Worm (Caenorhabditis elegans): ENCODE measurements around the gene C50E3.11.

C50E3.11 gene

ce11 chrV:7558693-7559092 lies 44.6 kb downstream of the C50E3.11 start, which contains the start of gene ets-7:
ets-7 (minus strand) TSS chrV:7558793.
- TF ChIP-seq K09A11.1 (tag; optimal IDR thresholded peaks at IDR 0.05; ENCODE audit: insufficient read depth) (no peak), pha-2 (tag; optimal IDR thresholded peaks at IDR 0.05) (no peak), hlh-30 (tag; optimal IDR thresholded peaks at IDR 0.05; ENCODE audit: insufficient read depth) (no peak), dve-1 (tag; optimal IDR thresholded peaks at IDR 0.05) (no peak), pat-9 (tag; optimal IDR thresholded peaks at IDR 0.05) (no peak), lin-11 (tag; optimal IDR thresholded peaks at IDR 0.05) (no peak), pros-1 (tag; optimal IDR thresholded peaks at IDR 0.05) (no peak), ceh-2 (tag; optimal IDR thresholded peaks at IDR 0.05) (no peak), madf-2 (tag; optimal IDR thresholded peaks at IDR 0.05) (no peak), ceh-45 (GFP tag; IDR thresholded peaks at IDR 0.05) (no peak), gmeb-2 (tag; optimal IDR thresholded peaks at IDR 0.05) (no peak), ceh-31 (tag; optimal IDR thresholded peaks at IDR 0.05) (no peak), elt-4 (tag; optimal IDR thresholded peaks at IDR 0.05) (no peak), ceh-19 (GFP tag; optimal IDR thresholded peaks at IDR 0.05) (no peak), mec-3 (tag; optimal IDR thresholded peaks at IDR 0.05; ENCODE audit: borderline replicate concordance) (no peak)

- no peak for TF ChIP-seq fkh-10 (GFP tag; optimal IDR thresholded peaks at IDR 0.05)
- TF ChIP-seq hlh-6 (tag; optimal IDR thresholded peaks at IDR 0.05) = no peak
- no peak for TF ChIP-seq lin-11 (tag; optimal IDR thresholded peaks at IDR 0.05)
- no peak for TF ChIP-seq C08G9.2 (tag; optimal IDR thresholded peaks at IDR 0.05)
- no peak for TF ChIP-seq gmeb-2 (tag; optimal IDR thresholded peaks at IDR 0.05)
- no peak for TF ChIP-seq ceh-45 (GFP tag; IDR thresholded peaks at IDR 0.05)
- TF ChIP-seq pax-1 (tag; optimal IDR thresholded peaks at IDR 0.05) = no peak
- no peak for TF ChIP-seq zip-5 (tag; optimal IDR thresholded peaks at IDR 0.05)
- no peak for TF ChIP-seq fkh-6 (tag; optimal IDR thresholded peaks at IDR 0.05)
- TF ChIP-seq nhr-232 (tag; optimal IDR thresholded peaks at IDR 0.05) = no peak
- no peak for TF ChIP-seq sox-4 (tag; optimal IDR thresholded peaks at IDR 0.05)
- TF ChIP-seq elt-4 (tag; optimal IDR thresholded peaks at IDR 0.05) = no peak
- no peak for TF ChIP-seq hlh-13 (GFP tag; optimal IDR thresholded peaks at IDR 0.05)
Observed at ce11 chrV:7555875-7556274, 47.4 kb downstream of the C50E3.11 start.

- TF ChIP-seq C38D4.7 (GFP tag; optimal IDR thresholded peaks at IDR 0.05) (no peak), ref-2 (tag; optimal IDR thresholded peaks at IDR 0.05) (no peak), eyg-1 (tag; optimal IDR thresholded peaks at IDR 0.05) (no peak), syd-9 (tag; optimal IDR thresholded peaks at IDR 0.05) (no peak), sdc-2 (tag; optimal IDR thresholded peaks at IDR 0.05) (no peak), ceh-9 (tag; optimal IDR thresholded peaks at IDR 0.05) (no peak), tbx-7 (tag; optimal IDR thresholded peaks at IDR 0.05) (no peak), F13H6.1 (tag; optimal IDR thresholded peaks at IDR 0.05) (no peak), ceh-19 (GFP tag; optimal IDR thresholded peaks at IDR 0.05) (no peak)
Observed at ce11 chrV:7553873-7554362, 49.4 kb downstream of the C50E3.11 start, which contains the start of gene ttr-10. ttr-10 (minus strand) TSS chrV:7553923.
